Fruit fly (Drosophila melanogaster): ENCODE data around the gene CG12170.

The CG12170 gene

DNA sequence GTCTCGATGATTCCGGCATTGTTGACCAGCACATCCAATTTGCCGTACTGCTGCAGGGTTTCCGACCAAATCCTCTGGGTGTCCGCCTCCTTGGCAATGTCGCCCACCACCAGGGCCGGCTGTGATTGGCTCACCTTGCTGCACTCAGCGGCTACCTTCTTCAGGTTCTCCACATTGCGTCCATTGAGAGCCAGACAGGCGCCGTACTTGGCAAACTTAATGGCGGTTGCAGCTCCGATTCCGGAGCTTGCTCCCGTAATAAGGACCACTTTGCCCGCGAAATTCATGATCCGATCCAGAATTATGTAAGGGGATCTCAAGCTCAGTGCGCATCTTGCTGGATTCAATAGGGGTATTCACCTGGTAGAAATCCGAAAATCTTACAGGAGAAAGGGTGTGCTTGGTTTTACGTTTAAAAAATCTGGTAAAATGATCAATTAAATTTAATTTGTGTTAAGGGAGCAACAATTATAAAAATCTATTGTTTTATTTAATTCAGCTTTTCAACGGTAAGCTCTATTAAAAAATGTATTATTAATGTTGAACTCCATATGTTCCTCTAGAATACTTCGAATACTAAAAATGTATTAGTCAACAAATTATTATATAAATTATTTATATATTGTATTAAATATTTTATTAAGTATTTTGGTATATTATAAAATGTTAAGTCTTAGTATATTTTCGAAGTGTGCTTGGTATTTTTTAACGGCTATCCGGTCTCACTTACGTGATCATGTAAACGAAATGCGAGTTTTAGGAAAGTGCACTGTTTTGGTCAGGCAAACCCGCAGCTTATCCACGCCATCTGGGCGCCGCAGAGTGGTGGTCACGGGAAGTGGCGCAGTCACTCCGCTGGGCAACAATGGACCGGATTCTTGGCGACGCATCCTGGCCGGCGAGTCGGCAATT lies at the start of gene CG12170, which contains the start of gene CG31548:
CG12170 (plus strand) TSS at position 716 of the 912 bp plus-strand sequence.
CG31548 (minus strand) TSS at position 334 of the 912 bp plus-strand sequence.
- TF ChIP-seq CG1621 (tag; optimal IDR thresholded peaks at IDR 0.05) (no peak), cyc (GFP tag; optimal IDR thresholded peaks at IDR 0.05) (peak; percentile 34), CG6792 (GFP tag; optimal IDR thresholded peaks at IDR 0.05) (peak; percentile 40), CG6808 (GFP tag; optimal IDR thresholded peaks at IDR 0.05) (no peak), CG8119 (GFP tag; IDR thresholded peaks at IDR 0.05) (peak; percentile 55; the same call in 2 of the 3 replicates), Sox15 (GFP tag; optimal IDR thresholded peaks at IDR 0.05) (peak; percentile 27), CG3032 (tag; optimal IDR thresholded peaks at IDR 0.05) (peak; percentile 38), CG10669 (GFP tag; optimal IDR thresholded peaks at IDR 0.05) (no peak), dac (GFP tag; optimal IDR thresholded peaks at IDR 0.05) (no peak), CG31627 (GFP tag; optimal IDR thresholded peaks at IDR 0.05) (peak; percentile 56), CG6163 (GFP tag; IDR thresholded peaks at IDR 0.05) (peak; percentile 47; the same call in 2 of the 3 replicates), esn (GFP tag; optimal IDR thresholded peaks at IDR 0.05) (peak; percentile 69), Ets21C (GFP tag; optimal IDR thresholded peaks at IDR 0.05) (no peak), ss (GFP tag; optimal IDR thresholded peaks at IDR 0.05) (no peak), Gug (GFP tag; IDR thresholded peaks at IDR 0.05) (no peak), CG15336 (GFP tag; IDR thresholded peaks at IDR 0.05) (peak; percentile 59), svp (GFP tag) (peak; percentile 63)

DNA sequence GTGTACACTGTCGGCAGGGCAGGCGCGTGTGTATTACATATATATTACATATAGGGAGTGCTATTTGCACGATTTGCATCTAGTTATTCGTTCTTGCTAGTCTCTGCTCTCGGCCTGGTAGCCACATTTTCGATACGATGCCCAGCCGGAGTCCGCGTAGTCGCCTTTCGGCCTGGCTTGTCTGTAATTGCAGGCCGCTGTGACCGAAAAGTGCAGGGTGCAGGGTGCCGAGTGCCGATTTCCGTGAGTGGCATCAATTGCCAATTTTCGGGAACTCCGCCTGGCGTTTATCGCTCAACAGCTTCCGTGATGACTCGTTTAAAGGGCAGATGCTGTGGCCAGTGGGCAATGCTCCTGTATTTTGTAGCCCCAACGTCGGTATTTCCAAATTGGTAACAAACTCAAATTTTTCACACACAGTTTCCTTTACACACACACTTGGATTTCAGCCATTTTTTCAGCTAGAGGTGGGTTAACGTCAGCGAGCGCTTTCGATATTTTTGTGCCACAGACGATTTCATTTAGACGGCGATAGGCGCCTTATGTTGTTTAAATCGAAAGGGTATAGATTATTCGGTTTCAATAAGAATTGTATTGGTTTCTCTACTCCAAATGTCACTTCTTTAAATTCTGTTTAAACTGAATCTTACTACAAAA lies 49.0 kb upstream of the CG12170 start, which contains the start of gene CG2926:
CG2926 (minus strand) TSS at position 518 of the 657 bp plus-strand sequence.
- TF ChIP-seq CG34406 (GFP tag; optimal IDR thresholded peaks at IDR 0.05) (no peak), pdm3 (GFP tag; optimal IDR thresholded peaks at IDR 0.05) (no peak), Hr4 (GFP tag; optimal IDR thresholded peaks at IDR 0.05) (no peak), lz (GFP tag; optimal IDR thresholded peaks at IDR 0.05) (peak; percentile 40), ss (GFP tag; optimal IDR thresholded peaks at IDR 0.05) (no peak), spab (GFP tag; optimal IDR thresholded peaks at IDR 0.05) (no peak), salr (GFP tag; optimal IDR thresholded peaks at IDR 0.05) (no peak), CG11762 (GFP tag; optimal IDR thresholded peaks at IDR 0.05; ENCODE audit: insufficient read depth) (no peak), vri (GFP tag; optimal IDR thresholded peaks at IDR 0.05) (no peak), dsx (GFP tag; optimal IDR thresholded peaks at IDR 0.05; ENCODE audit: poor library complexity, severe bottlenecking) (no peak), CG6808 (GFP tag; optimal IDR thresholded peaks at IDR 0.05) (no peak), cyc (GFP tag; optimal IDR thresholded peaks at IDR 0.05) (peak; percentile 31), CG7368 (GFP tag; optimal IDR thresholded peaks at IDR 0.05) (no peak), Hr39 (GFP tag; optimal IDR thresholded peaks at IDR 0.05) (no peak), CG6854 (GFP tag; optimal IDR thresholded peaks at IDR 0.05) (peak; percentile 45), fd59A (GFP tag; optimal IDR thresholded peaks at IDR 0.05) (no peak), dac (GFP tag; optimal IDR thresholded peaks at IDR 0.05) (no peak), Sox14 (GFP tag; optimal IDR thresholded peaks at IDR 0.05) (no peak), OdsH (GFP tag; optimal IDR thresholded peaks at IDR 0.05) (no peak), Smox (GFP tag; optimal IDR thresholded peaks at IDR 0.05) (no peak), Gug (GFP tag; IDR thresholded peaks at IDR 0.05) (no peak), esn (GFP tag; optimal IDR thresholded peaks at IDR 0.05) (peak; percentile 43), Sox15 (GFP tag; optimal IDR thresholded peaks at IDR 0.05) (no peak), fkh (GFP tag; optimal IDR thresholded peaks at IDR 0.05) (no peak), net (GFP tag; optimal IDR thresholded peaks at IDR 0.05) (no peak), CG8632 (GFP tag; optimal IDR thresholded peaks at IDR 0.05) (no peak), CG6163 (GFP tag; IDR thresholded peaks at IDR 0.05) (no peak; the same call in 2 of the 3 replicates), CG4318 (GFP tag; optimal IDR thresholded peaks at IDR 0.05) (no peak), CG15336 (GFP tag; IDR thresholded peaks at IDR 0.05) (peak; percentile 28; the same call in 1 of the 2 replicates), CG31627 (GFP tag; optimal IDR thresholded peaks at IDR 0.05) (peak; percentile 18), CG9139 (GFP tag; optimal IDR thresholded peaks at IDR 0.05) (no peak), Met (GFP tag; optimal IDR thresholded peaks at IDR 0.05) (no peak), Ets96B (tag; optimal IDR thresholded peaks at IDR 0.05) (no peak)

All from whole organism, prepupa.